Worm (Caenorhabditis elegans) whole organism, young adult: Measurements from ENCODE around the gene C36A4.4.
A peak's percentile ranks its signal among the peaks of the same experiment; 100 is the strongest.

ENCODE experiments used
- B0019.2 ChIP-seq: fragments of 200-800 bp; sonication (Bioruptor generic); conservative IDR thresholded peaks from 2 replicates; pipeline ENCODE4 v1.3.6; 2022; ENCODE audit warnings: missing genetic modification reagents, missing genetic modification characterization, missing compliant biosample characterization
- B0035.1 ChIP-seq: sonication (generic microtip); optimal IDR thresholded peaks from 2 replicates; lab custom pipeline; 2016; ENCODE audit warnings: missing genetic modification characterization, mild to moderate bottlenecking, missing compliant biosample characterization, missing genotype, missing genetic modification reagents
- C06A6.2 ChIP-seq: fragments of 200-800 bp; sonication (Bioruptor generic); conservative IDR thresholded peaks from 2 replicates; pipeline ENCODE4 v1.3.6; 2022; ENCODE audit warnings: missing genetic modification characterization, missing compliant biosample characterization
- D2030.7 ChIP-seq: fragments of 200-800 bp; sonication (Bioruptor generic); IDR thresholded peaks from 2 replicates; pipeline ENCODE4 v1.3.6; 2022; ENCODE audit warnings: missing genetic modification reagents, missing genetic modification characterization, missing compliant biosample characterization
- F49E8.2 ChIP-seq: sonication (generic microtip); optimal IDR thresholded peaks from 3 replicates; lab custom pipeline; 2017; ENCODE audit warnings: missing genetic modification characterization, mild to moderate bottlenecking, missing compliant biosample characterization, antibody characterized with exemption, moderate library complexity; ENCODE audit not compliant: insufficient read depth
- F52B5.7 ChIP-seq: sonication (generic microtip); optimal IDR thresholded peaks from 2 replicates; lab custom pipeline; 2016; ENCODE audit warnings: mild to moderate bottlenecking, missing genetic modification characterization, missing compliant biosample characterization
- T07F8.4 ChIP-seq: sonication (generic microtip); optimal IDR thresholded peaks from 2 replicates; lab custom pipeline; 2016; ENCODE audit warnings: mild to moderate bottlenecking, missing genetic modification characterization, moderate library complexity, missing compliant biosample characterization
- Y53G8AR.9 ChIP-seq: fragments of 200-800 bp; sonication (Bioruptor generic); conservative IDR thresholded peaks from 2 replicates; pipeline ENCODE4 v1.3.6; 2022; ENCODE audit warnings: missing genetic modification reagents, missing genetic modification characterization, missing compliant biosample characterization
- Y79H2A.3 ChIP-seq: fragments of 200-800 bp; sonication (Bioruptor generic); conservative IDR thresholded peaks from 2 replicates; pipeline ENCODE4 v1.3.6; 2022; ENCODE audit warnings: missing genetic modification reagents, missing genetic modification characterization, missing compliant biosample characterization
- ZK185.1 ChIP-seq: sonication (generic microtip); optimal IDR thresholded peaks from 2 replicates; lab custom pipeline; 2016; ENCODE audit warnings: mild to moderate bottlenecking, missing genetic modification characterization, missing compliant biosample characterization; ENCODE audit not compliant: poor library complexity, severe bottlenecking
- akir-1 ChIP-seq: fragments of 200-800 bp; sonication (Bioruptor generic); optimal IDR thresholded peaks from 2 replicates; lab custom pipeline; 2018; ENCODE audit warnings: mild to moderate bottlenecking, missing genetic modification characterization, moderate library complexity, missing compliant biosample characterization
- ama-1 ChIP-seq, 3 experiments: fragments of 150-350 bp in 1 of 3; sonication (generic microtip) in 2 of 3; optimal IDR thresholded peaks; 2 replicates each; lab custom pipeline; 2014 to 2018; ENCODE audit warnings: missing biosample characterization in 2 of 3, missing genetic modification characterization in 2 of 3, missing genetic modification reagents in 2 of 3
- atf-7 ChIP-seq: sonication (generic microtip); optimal IDR thresholded peaks from 2 replicates; lab custom pipeline; 2017; ENCODE audit warnings: mild to moderate bottlenecking, missing genetic modification characterization, missing compliant biosample characterization
- athp-1 ChIP-seq: sonication (generic microtip); optimal IDR thresholded peaks from 2 replicates; lab custom pipeline; 2017; ENCODE audit warnings: mild to moderate bottlenecking, missing genetic modification characterization, missing compliant biosample characterization
- bed-2 ChIP-seq: fragments of 200-800 bp; sonication (Bioruptor generic); IDR thresholded peaks from 2 replicates; pipeline ENCODE4 v1.3.6; 2022; ENCODE audit warnings: missing genetic modification reagents, missing genetic modification characterization, missing compliant biosample characterization
- cebp-2 ChIP-seq: fragments of 200-800 bp; sonication (Bioruptor generic); IDR thresholded peaks from 2 replicates; pipeline ENCODE4 v1.3.6; 2022; ENCODE audit warnings: missing genetic modification characterization, missing compliant biosample characterization
- ceh-100 ChIP-seq: fragments of 200-800 bp; sonication (Bioruptor generic); IDR thresholded peaks from 2 replicates; pipeline ENCODE4 v1.3.6; 2022; ENCODE audit warnings: missing genetic modification reagents, missing genetic modification characterization, missing compliant biosample characterization
- ceh-40 ChIP-seq: fragments of 200-800 bp; sonication (Bioruptor generic); IDR thresholded peaks from 2 replicates; pipeline ENCODE4 v1.3.6; 2022; ENCODE audit warnings: missing genetic modification characterization, missing compliant biosample characterization
- ceh-58 ChIP-seq: fragments of 200-800 bp; sonication (Bioruptor generic); IDR thresholded peaks from 2 replicates; pipeline ENCODE4 v1.3.6; 2022; ENCODE audit warnings: missing genetic modification characterization, missing compliant biosample characterization
- egl-44 ChIP-seq: fragments of 200-800 bp; sonication (Bioruptor generic); IDR thresholded peaks from 2 replicates; pipeline ENCODE4 v1.3.6; 2022; ENCODE audit warnings: missing genetic modification reagents, missing genetic modification characterization, missing compliant biosample characterization
- egrh-3 ChIP-seq: fragments of 200-800 bp; sonication (Bioruptor generic); IDR thresholded peaks from 2 replicates; pipeline ENCODE4 v1.3.6; 2022; ENCODE audit warnings: missing genetic modification reagents, missing genetic modification characterization, missing compliant biosample characterization
- ets-4 ChIP-seq: fragments of 200-800 bp; sonication (Bioruptor generic); optimal IDR thresholded peaks from 2 replicates; lab custom pipeline; 2018; ENCODE audit warnings: mild to moderate bottlenecking, missing genetic modification characterization, missing compliant biosample characterization
- fkh-3 ChIP-seq: sonication (generic microtip); optimal IDR thresholded peaks from 2 replicates; lab custom pipeline; 2016; ENCODE audit warnings: mild to moderate bottlenecking, missing genetic modification characterization, missing compliant biosample characterization
- hmg-20 ChIP-seq: fragments of 200-800 bp; sonication (Bioruptor generic); IDR thresholded peaks from 2 replicates; pipeline ENCODE4 v1.3.6; 2022; ENCODE audit warnings: missing genetic modification reagents, missing genetic modification characterization, missing compliant biosample characterization
- hrde-1 ChIP-seq: sonication (generic microtip); optimal IDR thresholded peaks from 2 replicates; lab custom pipeline; 2016; ENCODE audit warnings: missing genetic modification characterization, mild to moderate bottlenecking, missing compliant biosample characterization, moderate library complexity, missing genotype, missing genetic modification reagents, borderline replicate concordance
- hsf-1 ChIP-seq: fragments of 200-800 bp; sonication (Bioruptor generic); IDR thresholded peaks from 2 replicates; pipeline ENCODE4 v1.3.6; 2022; ENCODE audit warnings: missing genetic modification reagents, missing genetic modification characterization, missing compliant biosample characterization
- lag-1 ChIP-seq: fragments of 200-800 bp; sonication (Bioruptor generic); IDR thresholded peaks from 2 replicates; pipeline ENCODE4 v1.3.6; 2022; ENCODE audit warnings: missing genetic modification reagents, missing genetic modification characterization, missing compliant biosample characterization
- let-607 ChIP-seq, 2 experiments: fragments of 200-800 bp in 1 of 2; sonication (Bioruptor generic) in 1 of 2; sonication (generic microtip) in 1 of 2; optimal IDR thresholded peaks; 2 replicates each; lab custom pipeline; 2016 to 2018; ENCODE audit warnings: mild to moderate bottlenecking in 2 of 2, missing compliant biosample characterization in 2 of 2, missing genetic modification characterization in 2 of 2, moderate library complexity in 2 of 2, missing genotype in 1 of 2
- lin-35 ChIP-seq, 3 experiments: fragments of 150-350 bp in 2 of 3; sonication (generic microtip) in 1 of 3; optimal IDR thresholded peaks; 2 replicates each; lab custom pipeline; 2014 to 2018; ENCODE audit warnings: missing biosample characterization in 3 of 3, missing genetic modification characterization in 3 of 3, missing genetic modification reagents in 3 of 3
- lsl-1 ChIP-seq: fragments of 200-800 bp; sonication (Bioruptor generic); optimal IDR thresholded peaks from 2 replicates; lab custom pipeline; 2018; ENCODE audit warnings: mild to moderate bottlenecking, missing genetic modification characterization, moderate library complexity, missing compliant biosample characterization
- madf-10 ChIP-seq: sonication (generic microtip); optimal IDR thresholded peaks from 2 replicates; lab custom pipeline; 2016; ENCODE audit warnings: mild to moderate bottlenecking, missing genetic modification characterization, missing compliant biosample characterization
- madf-3 ChIP-seq: fragments of 200-800 bp; sonication (Bioruptor generic); IDR thresholded peaks from 2 replicates; pipeline ENCODE4 v1.3.6; 2022; ENCODE audit warnings: missing genetic modification reagents, missing genetic modification characterization, missing compliant biosample characterization
- madf-6 ChIP-seq: fragments of 200-800 bp; sonication (Bioruptor generic); IDR thresholded peaks from 2 replicates; pipeline ENCODE4 v1.3.6; 2022; ENCODE audit warnings: missing genetic modification reagents, missing genetic modification characterization, missing compliant biosample characterization
- mes-4 ChIP-seq: sonication (generic microtip); optimal IDR thresholded peaks from 2 replicates; lab custom pipeline; 2016; ENCODE audit warnings: missing genotype, missing genetic modification characterization, missing compliant biosample characterization
- mxl-1 ChIP-seq: sonication (generic microtip); optimal IDR thresholded peaks from 2 replicates; lab custom pipeline; 2016; ENCODE audit warnings: missing genetic modification characterization, missing compliant biosample characterization
- nfya-1 ChIP-seq: sonication (generic microtip); optimal IDR thresholded peaks from 2 replicates; lab custom pipeline; 2017; ENCODE audit warnings: antibody characterized with exemption, missing compliant biosample characterization, missing genetic modification characterization, borderline replicate concordance; ENCODE audit not compliant: insufficient read depth
- nfya-2 ChIP-seq: fragments of 200-800 bp; sonication (Bioruptor generic); IDR thresholded peaks from 2 replicates; pipeline ENCODE4 v1.3.6; 2022; ENCODE audit warnings: missing genetic modification reagents, missing genetic modification characterization, missing compliant biosample characterization
- nhr-27 ChIP-seq: fragments of 200-800 bp; sonication (Bioruptor generic); optimal IDR thresholded peaks from 2 replicates; lab custom pipeline; 2018; ENCODE audit warnings: mild to moderate bottlenecking, missing genetic modification characterization, moderate library complexity, missing compliant biosample characterization
- nhr-90 ChIP-seq: sonication (generic microtip); optimal IDR thresholded peaks from 2 replicates; lab custom pipeline; 2016; ENCODE audit warnings: missing genotype, mild to moderate bottlenecking, missing genetic modification characterization, missing compliant biosample characterization
- rcor-1 ChIP-seq: fragments of 200-800 bp; sonication (Bioruptor generic); IDR thresholded peaks from 2 replicates; pipeline ENCODE4 v1.3.6; 2022; ENCODE audit warnings: missing genetic modification reagents, missing genetic modification characterization, missing compliant biosample characterization
- snpc-1.3 ChIP-seq: sonication (generic microtip); optimal IDR thresholded peaks from 2 replicates; lab custom pipeline; 2017; ENCODE audit warnings: missing genetic modification characterization, mild to moderate bottlenecking, missing compliant biosample characterization, antibody characterized with exemption, moderate library complexity, missing genotype, missing genetic modification reagents; ENCODE audit not compliant: insufficient read depth
- somi-1 ChIP-seq: fragments of 200-800 bp; sonication (Bioruptor generic); optimal IDR thresholded peaks from 2 replicates; lab custom pipeline; 2018; ENCODE audit warnings: mild to moderate bottlenecking, missing genetic modification characterization, missing compliant biosample characterization
- sptf-2 ChIP-seq: fragments of 200-800 bp; sonication (Bioruptor generic); optimal IDR thresholded peaks from 2 replicates; lab custom pipeline; 2018; ENCODE audit warnings: mild to moderate bottlenecking, missing genetic modification characterization, missing compliant biosample characterization
- tlf-1 ChIP-seq: fragments of 200-800 bp; sonication (Bioruptor generic); optimal IDR thresholded peaks from 2 replicates; lab custom pipeline; 2018; ENCODE audit warnings: mild to moderate bottlenecking, missing genetic modification characterization, missing compliant biosample characterization
- xnd-1 ChIP-seq: sonication (generic microtip); optimal IDR thresholded peaks from 2 replicates; lab custom pipeline; 2016; ENCODE audit warnings: missing genotype, missing genetic modification reagents, missing genetic modification characterization, missing compliant biosample characterization
- zfh-2 ChIP-seq: fragments of 200-800 bp; sonication (Bioruptor generic); conservative IDR thresholded peaks from 2 replicates; pipeline ENCODE4 v1.3.6; 2022; ENCODE audit warnings: missing genetic modification reagents, missing genetic modification characterization, missing compliant biosample characterization
- ztf-18 ChIP-seq: sonication (generic microtip); optimal IDR thresholded peaks from 2 replicates; lab custom pipeline; 2016; ENCODE audit warnings: missing genotype, mild to moderate bottlenecking, missing genetic modification characterization, missing compliant biosample characterization

C36A4.4 gene

ce11 chrIII:3801379-3801894 lies 42.0 kb downstream of the C36A4.4 start (continued):
- TF ChIP-seq mxl-1 (tag; lab: Kevin White, UChicago) = no peak
- TF ChIP-seq madf-3 (GFP tag; lab: Robert Waterston, UW) = no peak
- peak; percentile 84 for TF ChIP-seq atf-7
- peak; percentile 42 for TF ChIP-seq rcor-1 (GFP tag; lab: Robert Waterston, UW)
- TF ChIP-seq bed-2 (GFP tag; lab: Robert Waterston, UW) = no peak
- TF ChIP-seq let-607 (tag; optimal IDR thresholded peaks at IDR 0.05; lab: Kevin White, UChicago) = peak in 1 of 2 experiments; percentile 83
- peak; percentile 98 for TF ChIP-seq somi-1 (GFP tag; lab: Kevin White, UChicago)
- no peak for TF ChIP-seq fkh-3 (tag; lab: Kevin White, UChicago)
- TF ChIP-seq cebp-2 (GFP tag; lab: Robert Waterston, UW) = no peak
- peak; percentile 43 for TF ChIP-seq ztf-18 (tag; lab: Kevin White, UChicago)
- peak; percentile 88 for TF ChIP-seq ZK185.1 (tag; lab: Kevin White, UChicago)
- no peak for TF ChIP-seq Y79H2A.3
- TF ChIP-seq F49E8.2 (tag; lab: Kevin White, UChicago) = no peak
- TF ChIP-seq hrde-1 (tag; lab: Kevin White, UChicago) = no peak
- TF ChIP-seq ets-4 = no peak
- peak in 2 of 3 experiments; percentile 22 to 88 for TF ChIP-seq lin-35 (GFP tag; optimal IDR thresholded peaks at IDR 0.05; lab: Kevin White, UChicago)
- peak; percentile 86 for TF ChIP-seq madf-10
- no peak for TF ChIP-seq ceh-40 (GFP tag; lab: Robert Waterston, UW)
- TF ChIP-seq lag-1 = no peak
- no peak for TF ChIP-seq B0019.2 (GFP tag; lab: Robert Waterston, UW)
- no peak for TF ChIP-seq nhr-27 (tag; lab: Kevin White, UChicago)
- no peak for TF ChIP-seq nfya-2 (GFP tag; lab: Robert Waterston, UW)
- peak; percentile 76 for TF ChIP-seq T07F8.4
- peak; percentile 30 for TF ChIP-seq nhr-90 (tag; lab: Kevin White, UChicago)
- TF ChIP-seq egl-44 (GFP tag; lab: Robert Waterston, UW) = peak; percentile 56; the same call in 1 of the 2 replicates
- peak; percentile 77 for TF ChIP-seq B0035.1 (tag; lab: Kevin White, UChicago)
- no peak for TF ChIP-seq hmg-20
- TF ChIP-seq snpc-1.3 (tag; lab: Kevin White, UChicago) = no peak
- TF ChIP-seq akir-1 = no peak
- peak; percentile 62 for TF ChIP-seq Y53G8AR.9
- no peak for TF ChIP-seq D2030.7
- TF ChIP-seq xnd-1 = no peak
- TF ChIP-seq nfya-1 (tag; lab: Kevin White, UChicago) = no peak
- peak; percentile 73 for TF ChIP-seq ama-1 (optimal IDR thresholded peaks at IDR 0.05; lab: Kevin White, UChicago)
- no peak for TF ChIP-seq ama-1 (GFP tag; optimal IDR thresholded peaks at IDR 0.05; lab: Kevin White, UChicago)
- TF ChIP-seq egrh-3 = no peak
- TF ChIP-seq ceh-58 (GFP tag; lab: Robert Waterston, UW) = no peak
- TF ChIP-seq lsl-1 (GFP tag; lab: Kevin White, UChicago) = no peak
- TF ChIP-seq ceh-100 = peak; percentile 18; the same call in 1 of the 2 replicates
- peak; percentile 86 for TF ChIP-seq C06A6.2 (GFP tag; lab: Robert Waterston, UW)
- TF ChIP-seq zfh-2 (GFP tag; lab: Robert Waterston, UW) = peak; percentile 96
- TF ChIP-seq mes-4 (tag; lab: Kevin White, UChicago) = no peak
- peak; percentile 74 for TF ChIP-seq tlf-1 (GFP tag; lab: Kevin White, UChicago)
- TF ChIP-seq F52B5.7 = peak; percentile 7
- TF ChIP-seq athp-1 (tag; lab: Kevin White, UChicago) = peak; percentile 82
- peak; percentile 85 for TF ChIP-seq hsf-1 (GFP tag; lab: Robert Waterston, UW)
- TF ChIP-seq sptf-2 (GFP tag; lab: Kevin White, UChicago) = no peak
- TF ChIP-seq madf-6 (GFP tag; lab: Robert Waterston, UW) = peak; percentile 42; the same call in 1 of the 2 replicates
